Worm (Caenorhabditis elegans) whole organism, midembryonic: ENCODE data around the gene ugt-7.

Experiments
- cog-1 ChIP-seq: sonication (generic microtip); optimal IDR thresholded peaks from 2 replicates; lab custom pipeline; 2016; ENCODE audit warnings: missing genetic modification characterization, missing compliant biosample characterization
- flt-1 ChIP-seq: fragments of 200-800 bp; sonication (Bioruptor generic); IDR thresholded peaks from 2 replicates; pipeline ENCODE4 v1.3.6; 2022; ENCODE audit warnings: missing genetic modification characterization, missing compliant biosample characterization
- med-1 ChIP-seq: sonication (generic microtip); optimal IDR thresholded peaks from 2 replicates; lab custom pipeline; 2017; ENCODE audit warnings: missing genetic modification characterization, mild to moderate bottlenecking, missing compliant biosample characterization, antibody characterized with exemption, missing genetic modification reagents; ENCODE audit not compliant: insufficient read depth
- ref-1 ChIP-seq: fragments of 200-800 bp; sonication (Bioruptor generic); conservative IDR thresholded peaks from 2 replicates; pipeline ENCODE4 v1.3.6; 2022; ENCODE audit warnings: missing genetic modification reagents, missing genetic modification characterization, missing compliant biosample characterization
- tab-1 ChIP-seq: fragments of 200-800 bp; sonication (Bioruptor generic); IDR thresholded peaks from 2 replicates; pipeline ENCODE4 v1.3.6; 2022; ENCODE audit warnings: missing genetic modification characterization, missing compliant biosample characterization
- ztf-23 ChIP-seq: fragments of 200-800 bp; sonication (Bioruptor generic); IDR thresholded peaks from 2 replicates; pipeline ENCODE4 v1.3.6; 2022; ENCODE audit warnings: missing genetic modification reagents, missing genetic modification characterization, missing compliant biosample characterization
- ztf-29 ChIP-seq: fragments of 200-800 bp; sonication (Bioruptor generic); IDR thresholded peaks from 2 replicates; pipeline ENCODE4 v1.3.6; 2022; ENCODE audit warnings: missing genetic modification reagents, missing genetic modification characterization, missing compliant biosample characterization

DNA sequence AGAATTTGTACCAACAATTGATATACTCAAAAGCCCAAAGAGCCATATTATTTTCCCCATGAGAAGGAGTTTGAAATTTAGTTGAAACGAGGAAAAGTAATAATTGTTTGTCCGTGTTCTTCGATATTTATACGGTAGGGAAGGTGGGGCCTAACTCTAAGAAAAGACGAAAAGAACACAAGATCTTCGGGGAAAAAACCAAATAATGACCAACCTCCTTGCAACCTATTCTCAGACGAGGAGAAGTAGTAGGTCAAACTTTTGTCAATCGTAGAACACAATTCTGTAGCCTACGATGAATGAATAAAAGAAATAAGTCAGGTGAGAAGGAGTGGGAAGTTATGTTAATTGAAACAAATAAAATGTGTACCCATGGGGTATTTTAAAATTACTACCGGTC lies 13.3 kb downstream of the ugt-7 start, which contains the start of gene ncx-8:
- TF ChIP-seq cog-1 (tag; lab: Kevin White, UChicago) (no peak), ztf-23 (no peak), tab-1 (GFP tag; lab: Robert Waterston, UW) (no peak), med-1 (GFP tag; lab: Kevin White, UChicago) (no peak), ref-1 (GFP tag; lab: Robert Waterston, UW) (no peak), flt-1 (GFP tag; lab: Robert Waterston, UW) (no peak), ztf-29 (no peak)
